Fruit fly (Drosophila melanogaster): ENCODE data around the gene RpL27A.

- TF ChIP-seq Dll (optimal IDR thresholded peaks at IDR 0.05) (no peak), usp (GFP tag; optimal IDR thresholded peaks at IDR 0.05) (no peak), psq (optimal IDR thresholded peaks at IDR 0.05) (no peak), pan (optimal IDR thresholded peaks at IDR 0.05) (no peak)
These were observed 44.1 kb downstream of the RpL27A start for dm6 chr2L:4414059-4414458.
